Worm (Caenorhabditis elegans) whole organism, L4 larva: Measurements from ENCODE around the gene C34D4.3.

ENCODE experiments used
- T20F7.1 ChIP-seq: fragments of 200-800 bp; sonication (Bioruptor generic); optimal IDR thresholded peaks from 2 replicates; lab custom pipeline; 2018; ENCODE audit warnings: mild to moderate bottlenecking, missing genetic modification characterization, missing compliant biosample characterization
- egl-27 ChIP-seq: sonication (generic microtip); optimal IDR thresholded peaks from 3 replicates; lab custom pipeline; 2017; ENCODE audit warnings: missing biosample characterization, missing genetic modification reagents, missing genetic modification characterization
- fos-1 ChIP-seq: fragments of 150-350 bp; optimal IDR thresholded peaks from 2 replicates; lab custom pipeline; 2014; ENCODE audit warnings: missing biosample characterization, missing genetic modification characterization
- jun-1 ChIP-seq: fragments of 150-350 bp; optimal IDR thresholded peaks from 2 replicates; lab custom pipeline; 2014; ENCODE audit warnings: missing biosample characterization, missing genetic modification reagents, missing genetic modification characterization
- lin-13 ChIP-seq: fragments of 150-350 bp; optimal IDR thresholded peaks from 2 replicates; lab custom pipeline; 2014; ENCODE audit warnings: missing biosample characterization, missing genetic modification reagents, missing genetic modification characterization
- mep-1 ChIP-seq: fragments of 150-350 bp; sonication (generic microtip); optimal IDR thresholded peaks from 3 replicates; lab custom pipeline; 2014; ENCODE audit warnings: missing biosample characterization, missing genetic modification characterization
- nhr-28 ChIP-seq: fragments of 150-350 bp; optimal IDR thresholded peaks from 2 replicates; lab custom pipeline; 2014; ENCODE audit warnings: missing biosample characterization, missing genetic modification characterization
- nhr-77 ChIP-seq: fragments of 150-350 bp; optimal IDR thresholded peaks from 2 replicates; lab custom pipeline; 2014; ENCODE audit warnings: missing biosample characterization, missing genetic modification characterization
- snpc-4 ChIP-seq: fragments of 150-350 bp; optimal IDR thresholded peaks from 2 replicates; lab custom pipeline; 2014; ENCODE audit warnings: missing biosample characterization, missing genetic modification characterization
- unc-62 ChIP-seq, 3 experiments: fragments of 150-350 bp in 1 of 3; sonication (generic microtip); optimal IDR thresholded peaks in 2 of 3; peaks in 1 of 3; 1 replicate in 1 of 3; 2 replicates in 2 of 3; lab custom pipeline; 2014 to 2017; ENCODE audit warnings: missing biosample characterization in 3 of 3, missing genetic modification characterization in 3 of 3, missing genetic modification reagents in 3 of 3, missing genotype in 1 of 3
- ztf-11 ChIP-seq: fragments of 150-350 bp; optimal IDR thresholded peaks from 2 replicates; lab custom pipeline; 2014; ENCODE audit warnings: missing biosample characterization, missing genetic modification characterization

ce11 chrIV:7180304-7180703, 26.8 kb downstream of the C34D4.3 start, which contains the start of gene cest-10:
- TF ChIP-seq nhr-28 (tag; lab: Kevin White, UChicago) = peak; percentile 99
- TF ChIP-seq T20F7.1 (GFP tag; lab: Kevin White, UChicago) = no peak
- no peak for TF ChIP-seq unc-62 (GFP tag; optimal IDR thresholded peaks at IDR 0.05 in 1 of 2; lab: Kevin White, UChicago)
- no peak for TF ChIP-seq unc-62 (tag; optimal IDR thresholded peaks at IDR 0.05; lab: Kevin White, UChicago)
- TF ChIP-seq jun-1 = no peak
- TF ChIP-seq egl-27 (tag; lab: Kevin White, UChicago) = no peak
- no peak for TF ChIP-seq lin-13
- TF ChIP-seq fos-1 (tag; lab: Kevin White, UChicago) = no peak
- no peak for TF ChIP-seq mep-1 (tag; lab: Kevin White, UChicago)
- no peak for TF ChIP-seq ztf-11
- no peak for TF ChIP-seq snpc-4
- peak; percentile 69 for TF ChIP-seq nhr-77 (tag; lab: Kevin White, UChicago)
